Worm (Caenorhabditis elegans): Measurements from ENCODE around the gene T14G8.6.
A peak's percentile ranks its signal among the peaks of the same experiment; 100 is the strongest.

- TF ChIP-seq ceh-20 (GFP tag; IDR thresholded peaks at IDR 0.05) (no peak), unc-62 (GFP tag; optimal IDR thresholded peaks at IDR 0.05 in 1 of 2) (peak in 1 of 2 experiments; percentile 61), unc-62 (tag; optimal IDR thresholded peaks at IDR 0.05) (no peak), pqm-1 (tag; optimal IDR thresholded peaks at IDR 0.05) (peak; percentile 13), T26A8.4 (GFP tag; IDR thresholded peaks at IDR 0.05) (no peak), nhr-48 (tag; optimal IDR thresholded peaks at IDR 0.05) (no peak), ctbp-1 (GFP tag; IDR thresholded peaks at IDR 0.05) (no peak), daf-19 (GFP tag; conservative IDR thresholded peaks at IDR 0.05) (no peak), fos-1 (tag; optimal IDR thresholded peaks at IDR 0.05) (no peak), jun-1 (tag; optimal IDR thresholded peaks at IDR 0.05) (no peak), dpl-1 (GFP tag; optimal IDR thresholded peaks at IDR 0.05) (no peak), nhr-25 (tag; optimal IDR thresholded peaks at IDR 0.05; ENCODE audit: borderline replicate concordance, insufficient read depth) (no peak), nhr-237 (tag; optimal IDR thresholded peaks at IDR 0.05) (no peak), ama-1 (optimal IDR thresholded peaks at IDR 0.05) (no peak), zag-1 (tag; optimal IDR thresholded peaks at IDR 0.05) (no peak)
These were observed 48.6 kb upstream of the T14G8.6 start for ce11 chrX:12911235-12911634.
